Fruit fly (Drosophila melanogaster) whole organism, embryonic: Measurements from ENCODE around the gene Hinfp.
A peak's percentile ranks its signal among the peaks of the same experiment; 100 is the strongest.

Experiments used
- Aef1 ChIP-seq: fragments of 200-800 bp; sonication (Bioruptor generic); IDR thresholded peaks from 3 replicates; pipeline ENCODE4 v1.3.6; 2022; ENCODE audit warnings: missing biosample characterization, missing genetic modification characterization
- CG1529 ChIP-seq: fragments of 200-800 bp; sonication (Bioruptor generic); optimal IDR thresholded peaks from 3 replicates; lab custom pipeline; 2018; ENCODE audit warnings: missing biosample characterization, missing genetic modification characterization
- E2f1 ChIP-seq: fragments of 200-800 bp; sonication (Bioruptor generic); IDR thresholded peaks from 2 replicates; pipeline ENCODE4 v1.3.6; 2022; ENCODE audit warnings: missing biosample characterization, missing genetic modification characterization
- Gug ChIP-seq: fragments of 200-800 bp; sonication (Bioruptor generic); IDR thresholded peaks from 4 replicates; pipeline ENCODE4 v1.3.6; 2022; ENCODE audit warnings: missing biosample characterization, missing genetic modification characterization
- Ravus ChIP-seq: fragments of 200-800 bp; sonication (Bioruptor generic); IDR thresholded peaks from 2 replicates; pipeline ENCODE4 v1.3.6; 2022; ENCODE audit warnings: missing biosample characterization, missing genetic modification characterization
- esg ChIP-seq: fragments of 200-800 bp; sonication (Bioruptor generic); conservative IDR thresholded peaks from 2 replicates; pipeline ENCODE4 v1.3.6; 2022; ENCODE audit warnings: missing biosample characterization, missing genetic modification characterization
- fru ChIP-seq: fragments of >200 bp; optimal IDR thresholded peaks from 2 replicates; lab custom pipeline; 2017
- odd ChIP-seq: fragments of 200-800 bp; sonication (Bioruptor generic); optimal IDR thresholded peaks from 2 replicates; lab custom pipeline; 2017; ENCODE audit warnings: missing biosample characterization, mild to moderate bottlenecking, missing genetic modification characterization
- ranshi ChIP-seq: fragments of 200-800 bp; sonication (Bioruptor generic); IDR thresholded peaks from 2 replicates; pipeline ENCODE4 v1.3.6; 2022; ENCODE audit warnings: missing biosample characterization, missing genetic modification characterization
- zf30C ChIP-seq: fragments of 200-800 bp; sonication (Bioruptor generic); optimal IDR thresholded peaks from 3 replicates; lab custom pipeline; 2018; ENCODE audit warnings: missing biosample characterization, mild to moderate bottlenecking, missing genetic modification characterization

- TF ChIP-seq CG1529 (GFP tag; lab: Kevin White, UChicago) (peak; percentile 94), Gug (peak; percentile 95), ranshi (peak; percentile 97), E2f1 (GFP tag; lab: Robert Waterston, UW) (peak; percentile 96), odd (GFP tag; lab: Kevin White, UChicago) (peak; percentile 94), fru (lab: Kevin White, UChicago) (no peak), Aef1 (GFP tag; lab: Robert Waterston, UW) (peak; percentile 95), zf30C (GFP tag; lab: Kevin White, UChicago) (peak; percentile 35), Ravus (GFP tag; lab: Robert Waterston, UW) (peak; percentile 90), esg (GFP tag; lab: Robert Waterston, UW) (peak; percentile 92)
Observed at dm6 chrX:654949-655348, 29.6 kb downstream of the Hinfp start.
